Worm (Caenorhabditis elegans): ENCODE measurements around the gene dnj-26.

dnj-26 gene

DNA sequence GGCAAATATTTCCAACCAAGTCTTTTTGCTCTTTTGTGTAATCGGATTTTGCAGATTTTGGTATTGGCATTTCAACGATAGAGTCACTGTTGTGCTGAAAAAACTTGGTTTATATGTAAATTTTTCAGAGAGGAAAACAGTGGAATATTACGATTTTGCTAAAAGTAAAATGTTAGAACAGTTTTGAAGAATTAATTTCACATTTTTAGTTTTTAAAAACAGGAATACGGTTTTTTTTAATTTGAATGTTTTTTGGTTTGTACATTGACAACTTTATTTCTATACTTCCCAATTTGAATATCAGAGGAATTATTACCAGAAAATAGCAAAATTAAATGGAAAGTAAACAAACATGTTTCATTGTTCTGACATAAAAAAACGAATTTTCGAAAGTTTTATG lies at the start of gene dnj-26:
TSS of gene dnj-26 (minus strand) at position 101 of the 400 bp plus-strand sequence.
- TF ChIP-seq sea-1 (GFP tag; conservative IDR thresholded peaks at IDR 0.05) (no peak), aly-1 (tag; optimal IDR thresholded peaks at IDR 0.05) (no peak), ceh-13 (GFP tag; optimal IDR thresholded peaks at IDR 0.05) (no peak), tbx-11 (GFP tag; IDR thresholded peaks at IDR 0.05) (no peak), ets-7 (tag; optimal IDR thresholded peaks at IDR 0.05) (no peak), hnd-1 (tag; optimal IDR thresholded peaks at IDR 0.05) (no peak), tbx-37 (GFP tag; conservative IDR thresholded peaks at IDR 0.05) (no peak), pes-1 (GFP tag; IDR thresholded peaks at IDR 0.05) (no peak), B0310.2 (tag; optimal IDR thresholded peaks at IDR 0.05) (no peak), F13C5.2 (tag; optimal IDR thresholded peaks at IDR 0.05) (no peak), scrt-1 (GFP tag; IDR thresholded peaks at IDR 0.05) (no peak), flt-1 (GFP tag; IDR thresholded peaks at IDR 0.05) (no peak), tra-4 (tag; optimal IDR thresholded peaks at IDR 0.05) (no peak), ama-1 (optimal IDR thresholded peaks at IDR 0.05) (no peak)

DNA sequence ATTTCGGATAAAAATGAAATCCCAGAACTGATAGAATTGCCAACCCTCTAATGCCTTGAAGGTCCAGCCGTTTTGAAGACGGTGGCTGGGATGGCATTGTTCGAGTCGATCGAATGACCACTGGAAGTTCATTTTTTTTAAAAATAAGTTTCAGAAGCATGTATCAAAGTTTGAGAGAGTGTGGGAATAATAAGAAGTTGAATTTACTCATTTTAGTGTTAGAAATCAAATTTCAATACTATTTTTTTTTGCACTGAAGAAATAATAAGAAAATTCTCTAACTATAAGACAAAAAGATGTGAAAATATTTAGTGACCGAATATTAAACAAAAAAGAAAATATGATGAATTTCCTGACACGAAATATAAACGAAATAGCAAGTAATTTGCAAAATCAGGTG lies 48.7 kb upstream of the dnj-26 start, which contains the start of gene oac-59:
TSS of gene oac-59 (minus strand) at position 101 of the 400 bp plus-strand sequence.
- TF ChIP-seq hnd-1 (tag; optimal IDR thresholded peaks at IDR 0.05) = no peak

DNA sequence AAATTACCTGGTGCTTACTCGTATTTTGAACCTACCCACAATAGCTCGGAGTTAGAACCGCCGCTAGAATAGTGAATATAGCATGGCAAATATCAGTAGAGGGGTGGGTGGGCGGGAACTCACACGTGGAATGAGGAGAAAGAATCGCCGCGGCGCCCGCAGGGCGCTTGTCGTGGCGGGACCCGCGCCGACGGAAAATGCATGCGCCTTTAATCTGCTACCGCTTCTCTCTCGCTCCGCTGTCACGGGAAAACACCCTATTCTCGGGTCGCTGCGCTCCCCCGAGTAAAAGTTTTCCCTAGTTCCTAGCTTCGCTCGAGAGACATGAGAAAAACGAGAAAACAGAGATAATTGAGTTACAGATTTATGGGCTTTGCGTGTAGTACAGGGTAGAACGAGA lies 42.3 kb upstream of the dnj-26 start:
- 0 out of 2 replicates have a peak, but pooled peaks have one; percentile 19 for TF ChIP-seq pes-1 (GFP tag; IDR thresholded peaks at IDR 0.05)

DNA sequence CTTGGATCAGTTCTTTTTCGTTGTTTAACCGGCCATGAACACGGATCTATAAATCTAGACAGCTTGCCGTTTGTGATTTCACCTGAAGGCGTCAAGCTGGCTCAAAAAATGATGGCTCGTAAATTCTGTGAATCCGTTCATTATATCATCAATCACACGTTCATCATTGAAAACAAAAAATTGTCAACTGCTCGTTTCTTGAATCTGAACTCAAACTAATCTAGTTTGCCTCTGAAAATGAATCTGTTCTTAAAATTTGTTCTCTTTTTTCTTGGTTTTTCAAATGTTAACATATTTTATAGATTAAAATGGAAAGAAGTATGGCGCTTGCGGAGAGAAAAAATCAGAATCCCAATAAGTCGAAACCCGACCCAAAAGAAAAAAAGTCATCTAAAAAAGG lies 38.3 kb upstream of the dnj-26 start, which contains the start of gene C42C1.8:
TSS of gene C42C1.8 (plus strand) at position 301 of the 400 bp plus-strand sequence.
- no peak for TF ChIP-seq hmg-4 (GFP tag; optimal IDR thresholded peaks at IDR 0.05)
- no peak for TF ChIP-seq pes-1 (GFP tag; IDR thresholded peaks at IDR 0.05)
- no peak for TF ChIP-seq hmbx-1 (tag; optimal IDR thresholded peaks at IDR 0.05)
- TF ChIP-seq aly-1 (tag; optimal IDR thresholded peaks at IDR 0.05) = no peak
- no peak for TF ChIP-seq tbx-37 (GFP tag; conservative IDR thresholded peaks at IDR 0.05)
- no peak for TF ChIP-seq tra-4 (tag; optimal IDR thresholded peaks at IDR 0.05)
- TF ChIP-seq B0310.2 (tag; optimal IDR thresholded peaks at IDR 0.05) = no peak
- TF ChIP-seq ets-7 (tag; optimal IDR thresholded peaks at IDR 0.05) = no peak

DNA sequence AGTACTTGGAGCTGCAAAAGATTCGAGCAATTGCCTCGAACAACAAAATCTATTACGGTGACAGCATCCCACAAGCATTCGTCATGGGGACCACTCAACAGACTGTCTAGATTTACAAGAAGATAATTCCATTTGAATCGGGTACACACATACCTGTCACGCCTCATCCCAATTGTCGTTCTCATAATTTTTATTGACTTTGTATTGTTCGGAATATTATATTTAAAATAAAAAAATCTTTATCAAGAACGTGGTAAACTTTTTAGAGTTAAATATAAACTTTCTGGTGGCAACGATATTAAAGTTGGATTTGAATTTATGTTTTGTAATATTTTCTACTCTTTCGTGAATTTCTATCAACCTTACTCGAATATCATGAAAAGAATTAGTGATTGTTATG lies 36.7 kb upstream of the dnj-26 start, which contains the start of gene C42C1.9:
TSS of gene C42C1.9 (plus strand) at position 301 of the 400 bp plus-strand sequence.
- TF ChIP-seq flt-1 (GFP tag; IDR thresholded peaks at IDR 0.05) (no peak), hmg-4 (GFP tag; optimal IDR thresholded peaks at IDR 0.05) (no peak), hnd-1 (tag; optimal IDR thresholded peaks at IDR 0.05) (no peak), F13C5.2 (tag; optimal IDR thresholded peaks at IDR 0.05) (no peak), ets-7 (tag; optimal IDR thresholded peaks at IDR 0.05) (no peak), ama-1 (optimal IDR thresholded peaks at IDR 0.05) (no peak), tbx-11 (GFP tag; IDR thresholded peaks at IDR 0.05) (no peak), pes-1 (GFP tag; IDR thresholded peaks at IDR 0.05) (no peak), B0310.2 (tag; optimal IDR thresholded peaks at IDR 0.05) (no peak), aly-1 (tag; optimal IDR thresholded peaks at IDR 0.05) (no peak), tbx-37 (GFP tag; conservative IDR thresholded peaks at IDR 0.05) (no peak), ceh-13 (GFP tag; optimal IDR thresholded peaks at IDR 0.05) (no peak), sea-1 (GFP tag; conservative IDR thresholded peaks at IDR 0.05) (no peak), tra-4 (tag; optimal IDR thresholded peaks at IDR 0.05) (no peak), hmbx-1 (tag; optimal IDR thresholded peaks at IDR 0.05) (no peak), ceh-36 (tag; optimal IDR thresholded peaks at IDR 0.05) (no peak), scrt-1 (GFP tag; IDR thresholded peaks at IDR 0.05) (no peak)

DNA sequence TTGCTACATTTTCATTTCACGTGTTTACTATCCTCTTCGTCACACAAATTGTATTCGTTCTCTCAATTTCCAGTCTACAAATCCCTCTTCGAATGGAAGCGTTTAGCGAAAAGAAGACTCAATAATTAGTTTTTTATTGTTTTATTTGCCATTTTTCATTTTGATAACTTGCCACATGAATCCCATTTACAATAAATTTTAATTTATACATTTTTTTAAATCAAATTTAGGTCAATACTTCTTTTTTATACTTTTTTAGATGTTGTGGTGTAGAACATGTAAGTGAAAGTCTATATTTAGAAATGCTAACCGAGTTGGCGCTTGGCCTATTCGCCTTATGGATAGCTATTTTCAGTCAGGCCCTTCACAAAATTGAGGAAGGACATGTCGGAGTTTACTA lies 35.1 kb upstream of the dnj-26 start, which contains the start of gene erl-1:
TSS of gene erl-1 (plus strand) at position 301 of the 400 bp plus-strand sequence.
- TF ChIP-seq tbx-11 (GFP tag; IDR thresholded peaks at IDR 0.05) (no peak), tbx-37 (GFP tag; conservative IDR thresholded peaks at IDR 0.05) (no peak), sea-1 (GFP tag; conservative IDR thresholded peaks at IDR 0.05) (no peak), hnd-1 (tag; optimal IDR thresholded peaks at IDR 0.05) (no peak), hmg-4 (GFP tag; optimal IDR thresholded peaks at IDR 0.05) (no peak), ets-7 (tag; optimal IDR thresholded peaks at IDR 0.05) (no peak), ceh-36 (tag; optimal IDR thresholded peaks at IDR 0.05) (no peak), F13C5.2 (tag; optimal IDR thresholded peaks at IDR 0.05) (no peak), scrt-1 (GFP tag; IDR thresholded peaks at IDR 0.05) (no peak), aly-1 (tag; optimal IDR thresholded peaks at IDR 0.05) (no peak), hmbx-1 (tag; optimal IDR thresholded peaks at IDR 0.05) (no peak), B0310.2 (tag; optimal IDR thresholded peaks at IDR 0.05) (no peak), ama-1 (optimal IDR thresholded peaks at IDR 0.05) (no peak), flt-1 (GFP tag; IDR thresholded peaks at IDR 0.05) (no peak)

DNA sequence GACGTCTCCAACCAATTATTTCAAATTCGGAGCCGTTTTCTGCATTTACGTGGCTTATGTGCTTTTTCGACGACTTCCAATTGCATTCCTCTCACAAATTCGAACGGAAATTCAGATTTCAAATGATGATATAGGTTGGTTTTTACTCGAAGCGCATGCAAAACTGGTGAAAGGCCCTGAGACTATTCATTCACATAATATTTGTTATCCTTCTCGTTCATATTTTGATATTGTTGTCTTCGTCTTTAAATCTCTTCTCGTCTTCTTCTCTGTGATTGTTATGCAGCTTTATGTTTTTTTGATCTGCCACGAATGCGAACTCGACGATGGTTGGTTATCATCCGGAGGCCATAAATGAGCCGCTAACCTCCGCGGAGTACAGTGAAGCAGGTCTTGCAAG lies 30.4 kb upstream of the dnj-26 start, which contains the start of gene hpo-12:
TSS of gene hpo-12 (plus strand) at position 301 of the 400 bp plus-strand sequence.
- TF ChIP-seq hnd-1 (tag; optimal IDR thresholded peaks at IDR 0.05) (no peak), ceh-36 (tag; optimal IDR thresholded peaks at IDR 0.05) (no peak), tbx-37 (GFP tag; conservative IDR thresholded peaks at IDR 0.05) (no peak)

DNA sequence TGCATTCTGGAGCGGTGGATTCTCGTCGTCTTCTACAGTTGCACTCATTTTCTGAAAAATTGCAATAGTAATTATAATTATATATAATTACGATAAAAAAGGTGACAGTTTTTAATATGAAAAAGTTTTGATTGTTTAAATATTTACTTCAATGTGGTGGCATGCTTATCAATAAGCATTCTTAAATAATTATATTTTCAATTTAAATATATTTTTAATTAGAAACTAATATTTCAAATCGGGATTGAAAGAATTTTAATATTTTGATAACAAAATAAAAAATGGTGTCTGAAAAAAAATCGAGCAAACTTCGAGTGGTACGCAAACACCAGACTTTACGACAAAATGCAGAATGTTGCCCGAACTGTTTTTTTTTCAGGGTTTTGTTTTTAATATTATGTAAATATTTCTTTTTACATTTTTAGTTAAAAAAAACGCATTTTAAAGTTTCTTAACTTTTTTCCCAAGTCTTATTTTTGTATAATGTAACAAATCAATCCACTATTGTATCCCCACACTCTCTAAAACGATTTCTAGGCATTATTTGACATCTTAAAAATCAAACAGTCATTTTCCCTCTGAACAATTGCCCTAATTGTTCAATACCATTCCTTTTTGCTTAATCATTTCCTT lies 29.8 kb upstream of the dnj-26 start, which contains the start of the genes C42C1.12 and C42C1.19:
TSS of gene C42C1.12 (minus strand) at position 51 of the 633 bp plus-strand sequence.
TSS of gene C42C1.19 (plus strand) at position 583 of the 633 bp plus-strand sequence.
- TF ChIP-seq ama-1 (optimal IDR thresholded peaks at IDR 0.05) (no peak), flt-1 (GFP tag; IDR thresholded peaks at IDR 0.05) (no peak), scrt-1 (GFP tag; IDR thresholded peaks at IDR 0.05) (no peak)

Data from whole organism, early embryonic.